Worm (Caenorhabditis elegans): Measurements from ENCODE around the gene srx-34.

ce11 chrV:7089217-7089616 is 30.9 kb downstream of the srx-34 start:
- TF ChIP-seq ceh-36 (tag; optimal IDR thresholded peaks at IDR 0.05) (no peak), ama-1 (optimal IDR thresholded peaks at IDR 0.05) (no peak), ceh-13 (GFP tag; optimal IDR thresholded peaks at IDR 0.05) (no peak), tbx-11 (GFP tag; IDR thresholded peaks at IDR 0.05) (no peak)

Measured in whole organism, early embryonic.